Fruit fly (Drosophila melanogaster) whole organism, embryonic: Measurements from ENCODE around the gene CG4297.

Experiments
- Blimp-1 ChIP-seq: fragments of 200-800 bp; sonication (Bioruptor generic); optimal IDR thresholded peaks from 3 replicates; lab custom pipeline; 2018; ENCODE audit warnings: missing biosample characterization, missing genetic modification characterization, mild to moderate bottlenecking, moderate library complexity, missing genetic modification reagents
- BtbVII ChIP-seq: fragments of 200-800 bp; sonication (Bioruptor generic); optimal IDR thresholded peaks from 3 replicates; lab custom pipeline; 2017; ENCODE audit warnings: missing biosample characterization, mild to moderate bottlenecking, missing genetic modification characterization
- CG10267 ChIP-seq: fragments of 200-800 bp; sonication (Bioruptor generic); optimal IDR thresholded peaks from 2 replicates; lab custom pipeline; 2018; ENCODE audit warnings: missing biosample characterization, mild to moderate bottlenecking, missing genetic modification characterization, moderate library complexity
- CG10979 ChIP-seq: fragments of 200-800 bp; sonication (Bioruptor generic); optimal IDR thresholded peaks from 2 replicates; lab custom pipeline; 2018; ENCODE audit warnings: missing biosample characterization, mild to moderate bottlenecking, missing genetic modification characterization, moderate library complexity
- CG13894 ChIP-seq: fragments of 200-800 bp; sonication (Bioruptor generic); optimal IDR thresholded peaks from 3 replicates; lab custom pipeline; 2018; ENCODE audit warnings: missing biosample characterization, mild to moderate bottlenecking, missing genetic modification characterization, moderate library complexity
- CG14441 ChIP-seq: fragments of 200-800 bp; sonication (Bioruptor generic); IDR thresholded peaks from 2 replicates; pipeline ENCODE4 v1.3.6; 2022; ENCODE audit warnings: missing biosample characterization, missing genetic modification characterization
- CG14710 ChIP-seq: fragments of 200-800 bp; sonication (Bioruptor generic); optimal IDR thresholded peaks from 3 replicates; lab custom pipeline; 2019; ENCODE audit warnings: missing biosample characterization, mild to moderate bottlenecking, missing genetic modification characterization, moderate library complexity
- CG15601 ChIP-seq: fragments of 200-800 bp; sonication (Bioruptor generic); optimal IDR thresholded peaks from 3 replicates; lab custom pipeline; 2019; ENCODE audit warnings: missing biosample characterization, mild to moderate bottlenecking, missing genetic modification characterization, moderate library complexity
- CG1647 ChIP-seq: fragments of 200-800 bp; sonication (Bioruptor generic); optimal IDR thresholded peaks from 3 replicates; lab custom pipeline; 2016; ENCODE audit warnings: missing biosample characterization, missing genetic modification characterization
- CG31388 ChIP-seq: fragments of 200-800 bp; sonication (Bioruptor generic); optimal IDR thresholded peaks from 2 replicates; lab custom pipeline; 2016; ENCODE audit warnings: missing biosample characterization, missing genetic modification characterization
- CG32532 ChIP-seq: fragments of 200-800 bp; sonication (Bioruptor generic); IDR thresholded peaks from 2 replicates; pipeline ENCODE4 v1.3.6; 2022; ENCODE audit warnings: missing biosample characterization, missing genetic modification characterization
- CG43689 ChIP-seq: fragments of 200-800 bp; sonication (Bioruptor generic); IDR thresholded peaks from 2 replicates; pipeline ENCODE4 v1.3.6; 2022; ENCODE audit warnings: missing biosample characterization, missing genetic modification characterization
- CG4424 ChIP-seq: fragments of 200-800 bp; sonication (Bioruptor generic); optimal IDR thresholded peaks from 3 replicates; lab custom pipeline; 2016; ENCODE audit warnings: missing biosample characterization, missing genetic modification characterization
- CG4820 ChIP-seq: fragments of 200-800 bp; sonication (Bioruptor generic); optimal IDR thresholded peaks from 3 replicates; lab custom pipeline; 2016; ENCODE audit warnings: missing biosample characterization, missing genetic modification characterization
- CG7786 ChIP-seq: fragments of 200-800 bp; sonication (Bioruptor generic); optimal IDR thresholded peaks from 2 replicates; lab custom pipeline; 2016; ENCODE audit warnings: missing biosample characterization, missing genetic modification characterization
- CG8944 ChIP-seq: fragments of 200-800 bp; sonication (Bioruptor generic); optimal IDR thresholded peaks from 3 replicates; lab custom pipeline; 2016; ENCODE audit warnings: missing biosample characterization, missing genetic modification characterization
- CrebB ChIP-seq: fragments of 200-800 bp; sonication (Bioruptor generic); optimal IDR thresholded peaks from 3 replicates; lab custom pipeline; 2018; ENCODE audit warnings: missing biosample characterization, mild to moderate bottlenecking, missing genetic modification characterization
- Drgx ChIP-seq: fragments of 200-800 bp; sonication (Bioruptor generic); IDR thresholded peaks from 2 replicates; pipeline ENCODE4 v1.3.6; 2022; ENCODE audit warnings: missing biosample characterization, missing genetic modification characterization
- E2f1 ChIP-seq: fragments of 200-800 bp; sonication (Bioruptor generic); IDR thresholded peaks from 2 replicates; pipeline ENCODE4 v1.3.6; 2022; ENCODE audit warnings: missing biosample characterization, missing genetic modification characterization
- Hr3 ChIP-seq: fragments of 200-800 bp; sonication (Bioruptor generic); optimal IDR thresholded peaks from 3 replicates; lab custom pipeline; 2016; ENCODE audit warnings: missing biosample characterization, missing genetic modification characterization
- Hr78 ChIP-seq, 2 experiments: fragments of 200-800 bp in 1 of 2; fragments of >200 bp in 1 of 2; sonication (Bioruptor generic) in 1 of 2; optimal IDR thresholded peaks; 2 replicates each; lab custom pipeline; 2017 to 2019; ENCODE audit warnings: missing biosample characterization in 2 of 2, missing genetic modification characterization in 2 of 2, mild to moderate bottlenecking in 1 of 2, moderate library complexity in 1 of 2
- Lhr ChIP-seq: fragments of 200-800 bp; sonication (Bioruptor generic); optimal IDR thresholded peaks from 3 replicates; lab custom pipeline; 2017; ENCODE audit warnings: mild to moderate bottlenecking, missing biosample characterization, missing genetic modification reagents, missing genetic modification characterization
- Side ChIP-seq: fragments of 200-800 bp; sonication (Bioruptor generic); optimal IDR thresholded peaks from 2 replicates; lab custom pipeline; 2016; ENCODE audit warnings: missing biosample characterization, missing genetic modification characterization
- Xrp1 ChIP-seq: fragments of 200-800 bp; sonication (Bioruptor generic); IDR thresholded peaks from 2 replicates; pipeline ENCODE4 v1.3.6; 2022; ENCODE audit warnings: missing biosample characterization, missing genetic modification characterization
- YL-1 ChIP-seq: fragments of 200-800 bp; sonication (Bioruptor generic); optimal IDR thresholded peaks from 3 replicates; lab custom pipeline; 2017; ENCODE audit warnings: missing biosample characterization, mild to moderate bottlenecking, missing genetic modification characterization
- ara ChIP-seq: fragments of 200-800 bp; sonication (Bioruptor generic); IDR thresholded peaks from 2 replicates; pipeline ENCODE4 v1.3.6; 2022; ENCODE audit warnings: missing biosample characterization, missing genetic modification characterization
- chinmo ChIP-seq: fragments of 200-800 bp; sonication (Bioruptor generic); IDR thresholded peaks from 4 replicates; pipeline ENCODE4 v1.3.6; 2022; ENCODE audit warnings: missing biosample characterization, missing genetic modification characterization; ENCODE audit not compliant: partially characterized antibody
- fd3F ChIP-seq: fragments of 200-800 bp; sonication (Bioruptor generic); optimal IDR thresholded peaks from 2 replicates; lab custom pipeline; 2018; ENCODE audit warnings: missing biosample characterization, mild to moderate bottlenecking, missing genetic modification characterization, moderate library complexity
- gem ChIP-seq: fragments of 200-800 bp; sonication (Bioruptor generic); optimal IDR thresholded peaks from 2 replicates; lab custom pipeline; 2019; ENCODE audit warnings: missing biosample characterization, mild to moderate bottlenecking, missing genetic modification characterization, moderate library complexity
- kay ChIP-seq: fragments of 200-800 bp; sonication (Bioruptor generic); optimal IDR thresholded peaks from 2 replicates; lab custom pipeline; 2016; ENCODE audit warnings: missing biosample characterization, missing genetic modification characterization
- knrl ChIP-seq: fragments of 200-800 bp; sonication (Bioruptor generic); IDR thresholded peaks from 3 replicates; pipeline ENCODE4 v1.3.6; 2022; ENCODE audit warnings: missing biosample characterization, missing genetic modification characterization; ENCODE audit not compliant: partially characterized antibody
- nom ChIP-seq: fragments of 200-800 bp; sonication (Bioruptor generic); optimal IDR thresholded peaks from 2 replicates; lab custom pipeline; 2017; ENCODE audit warnings: missing biosample characterization, missing genetic modification characterization, mild to moderate bottlenecking, moderate library complexity, missing genetic modification reagents
- pb ChIP-seq: fragments of 200-800 bp; sonication (Bioruptor generic); optimal IDR thresholded peaks from 3 replicates; lab custom pipeline; 2016; ENCODE audit warnings: missing biosample characterization, missing genetic modification characterization
- peb ChIP-seq: fragments of 200-800 bp; sonication (Bioruptor generic); IDR thresholded peaks from 2 replicates; pipeline ENCODE4 v1.3.6; 2022; ENCODE audit warnings: missing biosample characterization, missing genetic modification characterization
- pfk ChIP-seq: fragments of 200-800 bp; sonication (Bioruptor generic); optimal IDR thresholded peaks from 2 replicates; lab custom pipeline; 2018; ENCODE audit warnings: missing biosample characterization, mild to moderate bottlenecking, missing genetic modification characterization, moderate library complexity
- sd ChIP-seq: fragments of 200-800 bp; sonication (Bioruptor generic); optimal IDR thresholded peaks from 3 replicates; lab custom pipeline; 2018; ENCODE audit warnings: missing biosample characterization, mild to moderate bottlenecking, missing genetic modification characterization, moderate library complexity
- sens ChIP-seq: fragments of 200-800 bp; sonication (Bioruptor generic); peaks from one replicate; lab custom pipeline; 2016; ENCODE audit warnings: missing biosample characterization, missing genetic modification characterization
- sens-2 ChIP-seq: fragments of 200-800 bp; sonication (Bioruptor generic); IDR thresholded peaks from 2 replicates; pipeline ENCODE4 v1.3.6; 2022; ENCODE audit warnings: missing biosample characterization, missing genetic modification characterization
- ssp ChIP-seq: fragments of 200-800 bp; sonication (Bioruptor generic); IDR thresholded peaks from 2 replicates; pipeline ENCODE4 v1.3.6; 2022; ENCODE audit warnings: missing biosample characterization, missing genetic modification characterization
- tll ChIP-seq, 2 experiments: fragments of 200-800 bp in 1 of 2; fragments of >200 bp in 1 of 2; sonication (Bioruptor generic) in 1 of 2; optimal IDR thresholded peaks; 2 replicates each; lab custom pipeline; 2017 to 2019; ENCODE audit warnings: missing biosample characterization in 2 of 2, missing genetic modification characterization in 2 of 2, mild to moderate bottlenecking in 1 of 2, moderate library complexity in 1 of 2
- ttk ChIP-seq: fragments of 200-800 bp; sonication (Bioruptor generic); IDR thresholded peaks from 2 replicates; pipeline ENCODE4 v2.1.2; 2022; ENCODE audit warnings: missing biosample characterization, missing genetic modification characterization
- zen ChIP-seq: fragments of 200-800 bp; sonication (Bioruptor generic); optimal IDR thresholded peaks from 3 replicates; lab custom pipeline; 2018; ENCODE audit warnings: missing biosample characterization, mild to moderate bottlenecking, missing genetic modification characterization, moderate library complexity
- zfh1 ChIP-seq: fragments of 200-800 bp; sonication (Bioruptor generic); IDR thresholded peaks from 3 replicates; pipeline ENCODE4 v1.3.6; 2022; ENCODE audit warnings: missing biosample characterization, missing genetic modification characterization

Gene CG4297

dm6 chr2L:429680-430484, 42.1 kb downstream of the CG4297 start (continued):
- TF ChIP-seq CG8944, result peak; percentile 60
- no peak for TF ChIP-seq CG43689 (GFP tag; lab: Robert Waterston, UW)
- no peak for TF ChIP-seq CrebB
- no peak for TF ChIP-seq fd3F (GFP tag; lab: Kevin White, UChicago)
- no peak for TF ChIP-seq pfk (GFP tag; lab: Kevin White, UChicago)
- TF ChIP-seq Side (GFP tag; lab: Kevin White, UChicago), result peak; percentile 65
- peak; percentile 23 for TF ChIP-seq CG4820 (GFP tag; lab: Kevin White, UChicago)
- TF ChIP-seq Hr3 (GFP tag; lab: Kevin White, UChicago), result peak; percentile 14
- no peak for TF ChIP-seq tll (GFP tag; optimal IDR thresholded peaks at IDR 0.05; lab: Kevin White, UChicago)
- TF ChIP-seq CG15601 (tag; lab: Kevin White, UChicago), result peak; percentile 49
- no peak for TF ChIP-seq CG14441
- TF ChIP-seq sens-2, result no peak
- TF ChIP-seq YL-1 (GFP tag; lab: Kevin White, UChicago), result no peak
- TF ChIP-seq pb (GFP tag; lab: Kevin White, UChicago), result peak; percentile 33
- no peak for TF ChIP-seq Lhr (GFP tag; lab: Kevin White, UChicago)
- TF ChIP-seq CG31388 (GFP tag; lab: Kevin White, UChicago), result no peak
- peak; percentile 21; the same call in 1 of the 2 replicates for TF ChIP-seq E2f1
- TF ChIP-seq, all 482 proteins: peak for 222

dm6 chr2L:428380-428989, 43.5 kb downstream of the CG4297 start:
- TF ChIP-seq Hr78 (GFP tag; optimal IDR thresholded peaks at IDR 0.05; lab: Kevin White, UChicago) (peak in 1 of 2 experiments; percentile 81), ttk (GFP tag; lab: Robert Waterston, UW) (0 out of 2 replicates have a peak, but pooled peaks have one; percentile 23), CG1647 (GFP tag; lab: Kevin White, UChicago) (no peak), zen (tag; lab: Kevin White, UChicago) (no peak), sd (tag; lab: Kevin White, UChicago) (peak; percentile 90), chinmo (GFP tag; lab: Robert Waterston, UW) (0 out of 4 replicates have a peak, but pooled peaks have one; percentile 18)

- TF ChIP-seq Blimp-1 (GFP tag; lab: Kevin White, UChicago) (peak; percentile 23), CG10979 (peak; percentile 47), peb (GFP tag; lab: Robert Waterston, UW) (peak; percentile 26; the same call in 1 of the 2 replicates), gem (peak; percentile 49), knrl (GFP tag; lab: Robert Waterston, UW) (no peak), CG7786 (GFP tag; lab: Kevin White, UChicago) (peak; percentile 43), Xrp1 (GFP tag; lab: Robert Waterston, UW) (peak; percentile 71), CG13894 (tag; lab: Kevin White, UChicago) (no peak), ara (GFP tag; lab: Robert Waterston, UW) (peak; percentile 60), nom (GFP tag; lab: Kevin White, UChicago) (peak; percentile 94), CG4424 (GFP tag; lab: Kevin White, UChicago) (peak; percentile 22), sens (GFP tag; lab: Kevin White, UChicago) (peak; percentile 76), Drgx (GFP tag; lab: Robert Waterston, UW) (peak; percentile 93), BtbVII (GFP tag; lab: Kevin White, UChicago) (no peak), CG32532 (GFP tag; lab: Robert Waterston, UW) (peak; percentile 41), kay (GFP tag; lab: Kevin White, UChicago) (no peak), zfh1 (peak; percentile 54; the same call in 1 of the 3 replicates), CG10267 (peak; percentile 3), CG14710 (tag; lab: Kevin White, UChicago) (peak; percentile 4), Side (GFP tag; lab: Kevin White, UChicago) (peak; percentile 1), ssp (GFP tag; lab: Robert Waterston, UW) (no peak)
Observed at dm6 chr2L:427338-428234, 44.4 kb downstream of the CG4297 start.
